ENCODE assay signal across 4 fruit fly cellular contexts in the genomic region with DNA sequence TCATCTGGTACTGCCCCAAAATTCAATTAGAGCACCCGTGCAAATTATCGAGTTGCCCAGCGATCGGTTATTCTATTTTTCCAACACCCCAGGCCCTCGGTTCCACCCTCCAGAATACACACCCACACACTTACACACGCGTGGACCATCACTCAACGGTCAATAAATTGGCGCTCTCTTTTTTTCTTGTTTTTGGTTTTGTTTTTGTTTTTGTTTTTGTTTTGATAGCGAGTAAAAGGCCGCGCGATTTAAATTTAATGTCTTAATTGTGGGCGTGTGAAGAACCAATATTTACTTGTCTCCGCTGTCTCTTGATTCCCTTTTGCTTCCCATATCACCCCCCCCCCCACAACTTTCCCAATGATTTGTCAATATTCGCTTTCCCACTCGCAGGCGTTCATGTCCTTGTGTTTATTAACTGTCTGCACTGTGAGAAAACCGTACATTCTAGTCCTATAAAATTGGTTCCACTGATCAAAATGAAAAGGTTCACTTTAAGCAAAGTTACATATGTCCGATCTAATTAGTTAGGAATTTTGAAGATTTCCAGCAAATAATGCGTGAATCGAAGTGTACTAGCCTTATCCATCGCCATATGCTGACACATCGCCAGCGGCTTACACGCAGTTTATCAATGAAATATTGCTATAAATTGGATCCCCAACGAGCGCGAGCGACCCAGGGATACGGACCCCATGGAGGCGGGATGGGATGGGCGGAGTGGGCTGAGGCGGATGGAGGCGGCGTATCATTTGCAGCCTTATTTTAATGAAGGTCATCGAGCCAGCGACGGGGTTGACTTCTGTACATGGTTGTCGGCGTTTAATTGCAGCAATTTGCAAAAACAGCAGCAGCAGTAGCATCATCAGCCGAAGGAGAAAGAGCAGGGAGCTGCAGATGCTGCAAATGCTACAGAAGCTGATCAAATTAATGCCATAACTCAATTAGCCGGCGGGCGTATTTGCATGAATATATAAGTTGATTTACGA.
A peak's percentile ranks its signal among the peaks of the same experiment; 100 is the strongest.
TF ChIP-seq lines count a peak whose summit lies in the region.

No protein-coding gene starts in this region.

- TF ChIP-seq CTCF in whole organism, embryonic (GFP tag; optimal IDR thresholded peaks at IDR 0.05; lab: Kevin White, UChicago), result no peak

TF ChIP-seq in whole organism, embryonic, 481 proteins besides CTCF, POLR2A, EP300 and RAD21:
- TF ChIP-seq CG7556 (GFP tag; optimal IDR thresholded peaks at IDR 0.05; lab: Kevin White, UChicago) (no peak), CG14860 (GFP tag; IDR thresholded peaks at IDR 0.05; lab: Robert Waterston, UW; ENCODE audit: partially characterized antibody) (no peak), Med (GFP tag; lab: Kevin White, UChicago) (peak; percentile 13), nom (GFP tag; optimal IDR thresholded peaks at IDR 0.05; lab: Kevin White, UChicago) (peak; percentile 51), kay (GFP tag; optimal IDR thresholded peaks at IDR 0.05; lab: Kevin White, UChicago) (no peak), Pdp1 (GFP tag; optimal IDR thresholded peaks at IDR 0.05; lab: Kevin White, UChicago) (no peak), CG9437 (GFP tag; optimal IDR thresholded peaks at IDR 0.05; lab: Kevin White, UChicago) (no peak), Xrp1 (GFP tag; IDR thresholded peaks at IDR 0.05; lab: Robert Waterston, UW) (no peak), Poxn (GFP tag; IDR thresholded peaks at IDR 0.05; lab: Robert Waterston, UW) (no peak), sr (GFP tag; IDR thresholded peaks at IDR 0.05; lab: Robert Waterston, UW) (peak; percentile 74; the same call in 2 of the 3 replicates), psq (GFP tag; optimal IDR thresholded peaks at IDR 0.05; lab: Kevin White, UChicago) (no peak), CG5245 (GFP tag; optimal IDR thresholded peaks at IDR 0.05; lab: Kevin White, UChicago) (no peak), crol (GFP tag; IDR thresholded peaks at IDR 0.05; lab: Robert Waterston, UW) (peak; percentile 20; the same call in 1 of the 2 replicates), Mrtf (GFP tag; IDR thresholded peaks at IDR 0.05; lab: Robert Waterston, UW) (no peak), Ets65A (GFP tag; lab: Kevin White, UChicago) (peak; percentile 63), TFAM (GFP tag; optimal IDR thresholded peaks at IDR 0.05; lab: Kevin White, UChicago) (no peak)
TF ChIP-seq in whole organism, embryonic: peak in this region for 5.

TF ChIP-seq in whole organism, prepupa, 60 proteins besides CTCF, POLR2A, EP300 and RAD21:
- TF ChIP-seq CG10669 (GFP tag; optimal IDR thresholded peaks at IDR 0.05; lab: Kevin White, UChicago), result peak; percentile 68
- TF ChIP-seq CG3919 (GFP tag; optimal IDR thresholded peaks at IDR 0.05; lab: Kevin White, UChicago), result peak; percentile 29
- peak; percentile 14 for TF ChIP-seq CG7368 (GFP tag; optimal IDR thresholded peaks at IDR 0.05; lab: Kevin White, UChicago)
- peak; percentile 53 for TF ChIP-seq Eip78C (GFP tag; lab: Kevin White, UChicago)
- no peak for TF ChIP-seq Eip75B (GFP tag; optimal IDR thresholded peaks at IDR 0.05; lab: Kevin White, UChicago)
- peak; percentile 29 for TF ChIP-seq CG9139 (GFP tag; optimal IDR thresholded peaks at IDR 0.05; lab: Kevin White, UChicago)
- peak; percentile 32 for TF ChIP-seq fkh (GFP tag; optimal IDR thresholded peaks at IDR 0.05; lab: Kevin White, UChicago)
- peak; percentile 8 for TF ChIP-seq achi (GFP tag; optimal IDR thresholded peaks at IDR 0.05; lab: Kevin White, UChicago)
- TF ChIP-seq Ets96B (tag; optimal IDR thresholded peaks at IDR 0.05; lab: Kevin White, UChicago), result peak; percentile 36
- no peak for TF ChIP-seq Hr4 (GFP tag; optimal IDR thresholded peaks at IDR 0.05; lab: Kevin White, UChicago)
- peak; percentile 37; the same call in 1 of the 3 replicates for TF ChIP-seq CG6163 (GFP tag; IDR thresholded peaks at IDR 0.05; lab: Robert Waterston, UW)
- TF ChIP-seq svp (GFP tag; lab: Kevin White, UChicago), result peak; percentile 92
- TF ChIP-seq dsx (GFP tag; optimal IDR thresholded peaks at IDR 0.05; lab: Kevin White, UChicago; ENCODE audit: poor library complexity, severe bottlenecking), result peak; percentile 5
- TF ChIP-seq Eip93F (GFP tag; optimal IDR thresholded peaks at IDR 0.05; lab: Kevin White, UChicago), result no peak
- peak; percentile 29 for TF ChIP-seq CG6808 (GFP tag; optimal IDR thresholded peaks at IDR 0.05; lab: Kevin White, UChicago)
- no peak for TF ChIP-seq esn (GFP tag; optimal IDR thresholded peaks at IDR 0.05; lab: Kevin White, UChicago)
- peak in 1 of 2 experiments; percentile 20 for TF ChIP-seq ss (GFP tag; optimal IDR thresholded peaks at IDR 0.05; lab: Kevin White, UChicago)

TF ChIP-seq in whole organism, pupa, 21 proteins besides CTCF, POLR2A, EP300 and RAD21:
- TF ChIP-seq gl (tag; optimal IDR thresholded peaks at IDR 0.05; lab: Kevin White, UChicago) (peak; percentile 19), rn (GFP tag; IDR thresholded peaks at IDR 0.05; lab: Robert Waterston, UW) (no peak), CG17806 (tag; optimal IDR thresholded peaks at IDR 0.05; lab: Kevin White, UChicago) (peak; percentile 51), Pif1B (GFP tag; optimal IDR thresholded peaks at IDR 0.05; lab: Kevin White, UChicago) (no peak), D1 (tag; optimal IDR thresholded peaks at IDR 0.05; lab: Kevin White, UChicago) (no peak), CG8301 (tag; optimal IDR thresholded peaks at IDR 0.05; lab: Kevin White, UChicago) (peak; percentile 1), fd96Ca (GFP tag; IDR thresholded peaks at IDR 0.05; lab: Robert Waterston, UW) (0 out of 3 replicates have a peak, but pooled peaks have one; percentile 5), CG34367 (tag; optimal IDR thresholded peaks at IDR 0.05; lab: Kevin White, UChicago) (no peak), CG14655 (GFP tag; optimal IDR thresholded peaks at IDR 0.05; lab: Kevin White, UChicago) (no peak), CG13204 (GFP tag; optimal IDR thresholded peaks at IDR 0.05; lab: Kevin White, UChicago) (no peak), EcR (GFP tag; optimal IDR thresholded peaks at IDR 0.05; lab: Kevin White, UChicago) (peak; percentile 37), CG8159 (tag; optimal IDR thresholded peaks at IDR 0.05; lab: Kevin White, UChicago) (peak; percentile 69), CG10348 (GFP tag; IDR thresholded peaks at IDR 0.05; lab: Robert Waterston, UW) (no peak), CG15710 (tag; optimal IDR thresholded peaks at IDR 0.05; lab: Kevin White, UChicago) (no peak)

TF ChIP-seq in whole organism, wandering third instar larva, 38 proteins besides CTCF, POLR2A, EP300 and RAD21:
- no peak for TF ChIP-seq Rel (GFP tag; optimal IDR thresholded peaks at IDR 0.05; lab: Kevin White, UChicago)
- TF ChIP-seq Rel (tag; optimal IDR thresholded peaks at IDR 0.05; lab: Kevin White, UChicago), result peak; percentile 88
- no peak for TF ChIP-seq pan (optimal IDR thresholded peaks at IDR 0.05; lab: Kevin White, UChicago)
- TF ChIP-seq h (GFP tag; optimal IDR thresholded peaks at IDR 0.05; lab: Kevin White, UChicago), result no peak
- TF ChIP-seq Abd-B (GFP tag; optimal IDR thresholded peaks at IDR 0.05; lab: Kevin White, UChicago), result no peak
- TF ChIP-seq Jra (GFP tag; optimal IDR thresholded peaks at IDR 0.05; lab: Kevin White, UChicago), result no peak
